Fruit fly (Drosophila melanogaster) whole organism, embryonic: ENCODE data around the gene asp.

Experiments used
- Abd-B ChIP-seq: fragments of 200-800 bp; sonication (Bioruptor generic); optimal IDR thresholded peaks from 2 replicates; lab custom pipeline; 2018; ENCODE audit warnings: missing biosample characterization, mild to moderate bottlenecking, missing genetic modification characterization, moderate library complexity
- Antp ChIP-seq: fragments of 200-800 bp; sonication (Bioruptor generic); optimal IDR thresholded peaks from 3 replicates; lab custom pipeline; 2016; ENCODE audit warnings: missing biosample characterization, missing genetic modification characterization
- Asciz ChIP-seq: fragments of 200-800 bp; sonication (Bioruptor generic); optimal IDR thresholded peaks from 2 replicates; lab custom pipeline; 2017; ENCODE audit warnings: missing biosample characterization, mild to moderate bottlenecking, missing genetic modification characterization, missing genetic modification reagents
- Awh ChIP-seq: fragments of 200-800 bp; sonication (Bioruptor generic); IDR thresholded peaks from 2 replicates; pipeline ENCODE4, ENCODE4 v1.3.6; 2022; ENCODE audit warnings: missing biosample characterization, missing genetic modification characterization
- Bteb2 ChIP-seq: fragments of 200-800 bp; sonication (Bioruptor generic); optimal IDR thresholded peaks from 2 replicates; lab custom pipeline; 2016; ENCODE audit warnings: missing biosample characterization, missing genetic modification characterization
- CG12071 ChIP-seq: fragments of 200-800 bp; sonication (Bioruptor generic); optimal IDR thresholded peaks from 3 replicates; lab custom pipeline; 2018; ENCODE audit warnings: missing biosample characterization, mild to moderate bottlenecking, missing genetic modification characterization
- CG1233 ChIP-seq: fragments of 200-800 bp; sonication (Bioruptor generic); optimal IDR thresholded peaks from 4 replicates; lab custom pipeline; 2018; ENCODE audit warnings: missing biosample characterization, mild to moderate bottlenecking, missing genetic modification characterization
- CG12744 ChIP-seq: fragments of 200-800 bp; sonication (Bioruptor generic); optimal IDR thresholded peaks from 2 replicates; lab custom pipeline; 2016; ENCODE audit warnings: missing biosample characterization, missing genetic modification characterization
- CG1602 ChIP-seq: fragments of 200-800 bp; sonication (Bioruptor generic); optimal IDR thresholded peaks from 3 replicates; lab custom pipeline; 2016; ENCODE audit warnings: missing biosample characterization, missing genetic modification characterization
- CG17829 ChIP-seq: fragments of 200-800 bp; optimal IDR thresholded peaks from 2 replicates; lab custom pipeline; 2019; ENCODE audit warnings: missing biosample characterization, mild to moderate bottlenecking, missing genetic modification characterization, moderate library complexity
- CG18476 ChIP-seq: fragments of 200-800 bp; sonication (Bioruptor generic); optimal IDR thresholded peaks from 2 replicates; lab custom pipeline; 2016; ENCODE audit warnings: missing biosample characterization, mild to moderate bottlenecking, missing genetic modification characterization
- CG18599 ChIP-seq: fragments of 200-800 bp; sonication (Bioruptor generic); optimal IDR thresholded peaks from 3 replicates; lab custom pipeline; 2017; ENCODE audit warnings: missing biosample characterization, missing genetic modification characterization, mild to moderate bottlenecking, moderate library complexity, missing genetic modification reagents
- CG2116 ChIP-seq: fragments of 200-800 bp; sonication (Bioruptor generic); optimal IDR thresholded peaks from 3 replicates; lab custom pipeline; 2018; ENCODE audit warnings: missing biosample characterization, mild to moderate bottlenecking, missing genetic modification characterization
- CG3163 ChIP-seq: fragments of 200-800 bp; sonication (Bioruptor generic); optimal IDR thresholded peaks from 3 replicates; lab custom pipeline; 2016; ENCODE audit warnings: missing biosample characterization, missing genetic modification characterization
- CG4328 ChIP-seq: fragments of 200-800 bp; sonication (Bioruptor generic); optimal IDR thresholded peaks from 3 replicates; lab custom pipeline; 2017; ENCODE audit warnings: missing biosample characterization, missing genetic modification reagents, missing genetic modification characterization
- CG4360 ChIP-seq: fragments of 200-800 bp; sonication (Bioruptor generic); IDR thresholded peaks from 2 replicates; pipeline ENCODE4 v1.3.6; 2022; ENCODE audit warnings: missing biosample characterization, missing genetic modification characterization
- CG7928 ChIP-seq: fragments of 200-800 bp; sonication (Bioruptor generic); optimal IDR thresholded peaks from 2 replicates; lab custom pipeline; 2017; ENCODE audit warnings: missing biosample characterization, mild to moderate bottlenecking, missing genetic modification characterization
- CG8089 ChIP-seq: fragments of 200-800 bp; sonication (Bioruptor generic); optimal IDR thresholded peaks from 3 replicates; lab custom pipeline; 2016; ENCODE audit warnings: missing biosample characterization, missing genetic modification characterization
- CG9932 ChIP-seq: fragments of 200-800 bp; sonication (Bioruptor generic); IDR thresholded peaks from 2 replicates; pipeline ENCODE4 v1.3.6; 2022; ENCODE audit warnings: missing biosample characterization, missing genetic modification characterization
- CTCF ChIP-seq: fragments of 200-800 bp; sonication (Bioruptor generic); optimal IDR thresholded peaks from 2 replicates; lab custom pipeline; 2017; ENCODE audit warnings: missing biosample characterization, mild to moderate bottlenecking, missing genetic modification characterization, moderate library complexity
- D19B ChIP-seq: fragments of 200-800 bp; sonication (Bioruptor generic); optimal IDR thresholded peaks from 2 replicates; lab custom pipeline; 2017; ENCODE audit warnings: missing biosample characterization, mild to moderate bottlenecking, missing genetic modification characterization
- Dip3 ChIP-seq: fragments of 200-800 bp; sonication (Bioruptor generic); optimal IDR thresholded peaks from 3 replicates; lab custom pipeline; 2016; ENCODE audit warnings: missing biosample characterization, missing genetic modification characterization
- Eip74EF ChIP-seq, 2 experiments: fragments of 200-800 bp in 1 of 2; fragments of >200 bp in 1 of 2; sonication (Bioruptor generic) in 1 of 2; optimal IDR thresholded peaks; 2 replicates each; lab custom pipeline; 2017 to 2019; ENCODE audit warnings: missing biosample characterization in 2 of 2, missing genetic modification characterization in 2 of 2, mild to moderate bottlenecking in 1 of 2, moderate library complexity in 1 of 2
- Gsc ChIP-seq: fragments of 200-800 bp; sonication (Bioruptor generic); IDR thresholded peaks from 2 replicates; pipeline ENCODE4 v1.3.6; 2022; ENCODE audit warnings: missing biosample characterization, missing genetic modification characterization
- Hand ChIP-seq: fragments of 200-800 bp; sonication (Bioruptor generic); optimal IDR thresholded peaks from 2 replicates; lab custom pipeline; 2017; ENCODE audit warnings: mild to moderate bottlenecking, missing biosample characterization, missing genetic modification reagents, missing genetic modification characterization
- Hr3 ChIP-seq: fragments of 200-800 bp; sonication (Bioruptor generic); optimal IDR thresholded peaks from 3 replicates; lab custom pipeline; 2016; ENCODE audit warnings: missing biosample characterization, missing genetic modification characterization
- Max ChIP-seq: fragments of 200-800 bp; sonication (Bioruptor generic); optimal IDR thresholded peaks from 2 replicates; lab custom pipeline; 2016; ENCODE audit warnings: missing biosample characterization, mild to moderate bottlenecking, missing genetic modification characterization
- ase ChIP-seq: fragments of 200-800 bp; sonication (Bioruptor generic); IDR thresholded peaks from 3 replicates; pipeline ENCODE4 v1.3.6; 2022; ENCODE audit warnings: missing biosample characterization, missing genetic modification characterization
- az2 ChIP-seq: fragments of 200-800 bp; sonication (Bioruptor generic); optimal IDR thresholded peaks from 3 replicates; lab custom pipeline; 2016; ENCODE audit warnings: missing biosample characterization, missing genetic modification characterization
- cad ChIP-seq: fragments of >200 bp; optimal IDR thresholded peaks from 2 replicates; lab custom pipeline; 2017; ENCODE audit warnings: missing biosample characterization, missing genetic modification characterization
- crol ChIP-seq: fragments of 200-800 bp; sonication (Bioruptor generic); IDR thresholded peaks from 2 replicates; pipeline ENCODE4 v1.3.6; 2022; ENCODE audit warnings: missing biosample characterization, missing genetic modification characterization
- crp ChIP-seq, 2 experiments: fragments of 200-800 bp; sonication (Bioruptor generic); optimal IDR thresholded peaks; 2 replicates in 1 of 2; 3 replicates in 1 of 2; lab custom pipeline; 2017; ENCODE audit warnings: missing biosample characterization in 2 of 2, missing genetic modification characterization in 2 of 2, mild to moderate bottlenecking in 1 of 2, moderate library complexity in 1 of 2
- dmrt99B ChIP-seq: fragments of 200-800 bp; sonication (Bioruptor generic); optimal IDR thresholded peaks from 2 replicates; lab custom pipeline; 2018; ENCODE audit warnings: missing biosample characterization, mild to moderate bottlenecking, missing genetic modification characterization, moderate library complexity
- eve ChIP-seq, 2 experiments: fragments of >200 bp; optimal IDR thresholded peaks; 2 replicates each; lab custom pipeline; 2017; ENCODE audit warnings: missing biosample characterization in 2 of 2, missing genetic modification characterization in 2 of 2
- gem ChIP-seq: fragments of 200-800 bp; sonication (Bioruptor generic); optimal IDR thresholded peaks from 2 replicates; lab custom pipeline; 2019; ENCODE audit warnings: missing biosample characterization, mild to moderate bottlenecking, missing genetic modification characterization, moderate library complexity
- grn ChIP-seq: fragments of 200-800 bp; sonication (Bioruptor generic); optimal IDR thresholded peaks from 3 replicates; lab custom pipeline; 2017; ENCODE audit warnings: missing biosample characterization, missing genetic modification characterization
- gro ChIP-seq: fragments of 200-800 bp; sonication (Bioruptor generic); optimal IDR thresholded peaks from 2 replicates; lab custom pipeline; 2016; ENCODE audit warnings: missing biosample characterization, missing genetic modification characterization
- her ChIP-seq: fragments of 200-800 bp; sonication (Bioruptor generic); optimal IDR thresholded peaks from 2 replicates; lab custom pipeline; 2016; ENCODE audit warnings: missing biosample characterization, missing genetic modification characterization
- knrl ChIP-seq: fragments of 200-800 bp; sonication (Bioruptor generic); IDR thresholded peaks from 3 replicates; pipeline ENCODE4 v1.3.6; 2022; ENCODE audit warnings: missing biosample characterization, missing genetic modification characterization; ENCODE audit not compliant: partially characterized antibody
- peb ChIP-seq: fragments of 200-800 bp; sonication (Bioruptor generic); IDR thresholded peaks from 2 replicates; pipeline ENCODE4 v1.3.6; 2022; ENCODE audit warnings: missing biosample characterization, missing genetic modification characterization
- phol ChIP-seq: fragments of 200-800 bp; sonication (Bioruptor generic); optimal IDR thresholded peaks from 3 replicates; lab custom pipeline; 2018; ENCODE audit warnings: missing biosample characterization, mild to moderate bottlenecking, missing genetic modification characterization, moderate library complexity
- prd ChIP-seq, 3 experiments: fragments of >200 bp in 2 of 3; fragments of 200-800 bp in 1 of 3; sonication (Bioruptor generic) in 1 of 3; optimal IDR thresholded peaks in 2 of 3; IDR thresholded peaks in 1 of 3; 2 replicates in 2 of 3; 3 replicates in 1 of 3; pipeline versions ENCODE4 v1.3.6 to Lab custom; 2017 to 2022; ENCODE audit warnings: missing biosample characterization in 1 of 3, missing genetic modification characterization in 1 of 3
- repo ChIP-seq: fragments of 200-800 bp; sonication (Bioruptor generic); optimal IDR thresholded peaks from 2 replicates; lab custom pipeline; 2016; ENCODE audit warnings: missing biosample characterization, missing genetic modification characterization
- salm ChIP-seq: fragments of 200-800 bp; sonication (Bioruptor generic); optimal IDR thresholded peaks from 2 replicates; lab custom pipeline; 2018; ENCODE audit warnings: missing biosample characterization, mild to moderate bottlenecking, missing genetic modification characterization
- sisA ChIP-seq: fragments of 200-800 bp; sonication (Bioruptor generic); IDR thresholded peaks from 2 replicates; pipeline ENCODE4 v1.3.6; 2022; ENCODE audit warnings: missing biosample characterization, missing genetic modification characterization
- so ChIP-seq: fragments of 200-800 bp; sonication (Bioruptor generic); IDR thresholded peaks from 3 replicates; pipeline ENCODE4 v1.3.6; 2022; ENCODE audit warnings: missing biosample characterization, missing genetic modification characterization
- wor ChIP-seq: fragments of 200-800 bp; sonication (Bioruptor generic); IDR thresholded peaks from 2 replicates; pipeline ENCODE4 v1.3.6; 2022; ENCODE audit warnings: missing biosample characterization, missing genetic modification characterization
- yki ChIP-seq: fragments of >200 bp; optimal IDR thresholded peaks from 3 replicates; lab custom pipeline; 2018

The asp gene

DNA sequence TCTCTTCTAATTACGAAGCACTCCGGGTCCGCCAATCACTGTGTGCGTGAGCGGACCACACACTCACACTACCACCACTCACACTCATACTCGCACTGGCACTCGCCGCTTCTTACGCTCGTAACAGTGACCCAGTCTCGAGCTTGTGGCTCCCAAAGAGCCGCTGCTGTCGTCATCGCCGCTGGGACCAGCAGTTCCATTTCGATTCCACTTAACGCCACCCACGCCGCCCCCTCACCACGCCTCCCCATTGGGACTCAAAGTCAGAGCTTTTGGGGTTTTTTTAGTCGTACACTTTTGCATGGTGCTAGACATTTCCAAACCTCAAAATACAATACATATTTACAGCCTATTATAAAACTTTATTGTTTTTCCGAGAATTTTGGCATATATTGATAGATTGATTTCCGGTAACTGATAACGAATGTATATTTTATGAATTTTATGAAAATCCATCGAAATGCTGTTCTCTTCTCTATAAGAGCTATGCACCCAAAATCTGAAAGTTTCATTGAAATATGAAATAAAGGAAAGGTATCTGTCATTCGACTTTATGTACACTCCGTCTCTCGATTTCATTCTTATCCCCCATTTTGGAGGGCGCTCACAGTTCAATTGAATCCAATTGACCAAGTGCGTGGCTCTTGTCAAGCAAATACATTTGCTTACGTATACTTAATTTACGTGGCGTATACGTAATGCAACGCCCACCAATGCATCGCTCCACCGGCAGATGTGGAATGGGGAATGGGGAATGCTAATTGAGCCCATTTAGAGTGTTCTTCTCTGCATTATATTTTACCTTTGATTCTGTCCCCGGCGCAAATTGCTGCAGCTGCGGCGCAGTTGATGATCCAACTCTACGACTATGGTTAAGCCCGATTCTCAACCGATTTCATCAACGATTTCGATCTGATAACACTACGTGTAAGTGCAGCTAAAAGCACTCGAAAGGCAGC is 17.9 kb downstream of the asp start, which contains the start of gene CG42331 (continued):
- TF ChIP-seq Hr3 (GFP tag; lab: Kevin White, UChicago): peak; percentile 46
- TF ChIP-seq crp (GFP tag; optimal IDR thresholded peaks at IDR 0.05; lab: Kevin White, UChicago): no peak
- TF ChIP-seq Dip3 (GFP tag; lab: Kevin White, UChicago): peak; percentile 46
- TF ChIP-seq Gsc (GFP tag; lab: Robert Waterston, UW): no peak
- peak; percentile 84 for TF ChIP-seq dmrt99B (tag; lab: Kevin White, UChicago)
- TF ChIP-seq az2 (GFP tag; lab: Kevin White, UChicago): peak; percentile 32
- TF ChIP-seq knrl (GFP tag; lab: Robert Waterston, UW): no peak
- peak; percentile 11 for TF ChIP-seq CG12744 (GFP tag; lab: Kevin White, UChicago)
- TF ChIP-seq CG4328 (GFP tag; lab: Kevin White, UChicago): peak; percentile 9
- TF ChIP-seq CG9932 (GFP tag; lab: Robert Waterston, UW): 0 out of 2 replicates have a peak, but pooled peaks have one; percentile 6
- no peak for TF ChIP-seq CG18476 (GFP tag; lab: Kevin White, UChicago)
- no peak for TF ChIP-seq gro
- TF ChIP-seq repo (GFP tag; lab: Kevin White, UChicago): no peak
- TF ChIP-seq CG17829 (tag; lab: Kevin White, UChicago): peak; percentile 42
- TF ChIP-seq wor: 0 out of 2 replicates have a peak, but pooled peaks have one; percentile 15
- peak; percentile 45 for TF ChIP-seq her (GFP tag; lab: Kevin White, UChicago)
- peak; percentile 61 for TF ChIP-seq D19B
- no peak for TF ChIP-seq prd (optimal IDR thresholded peaks at IDR 0.05; lab: Kevin White, UChicago)
- TF ChIP-seq prd (GFP tag; IDR thresholded peaks at IDR 0.05; lab: Robert Waterston, UW): 0 out of 3 replicates have a peak, but pooled peaks have one; percentile 38
- TF ChIP-seq phol (tag; lab: Kevin White, UChicago): peak; percentile 71
- no peak for TF ChIP-seq CG8089 (GFP tag; lab: Kevin White, UChicago)
- TF ChIP-seq Asciz (GFP tag; lab: Kevin White, UChicago): peak; percentile 63
- TF ChIP-seq salm (tag; lab: Kevin White, UChicago): peak; percentile 52
- TF ChIP-seq Eip74EF (GFP tag; optimal IDR thresholded peaks at IDR 0.05; lab: Kevin White, UChicago): peak in 1 of 2 experiments; percentile 77
- TF ChIP-seq CG2116 (GFP tag; lab: Kevin White, UChicago): peak; percentile 23
- TF ChIP-seq Hand (GFP tag; lab: Kevin White, UChicago): peak; percentile 28
- no peak for TF ChIP-seq Awh
- TF ChIP-seq CG18599 (GFP tag; lab: Kevin White, UChicago): peak; percentile 68
- TF ChIP-seq so (GFP tag; lab: Robert Waterston, UW): peak; percentile 35; the same call in 1 of the 3 replicates
- TF ChIP-seq CG3163 (GFP tag; lab: Kevin White, UChicago): peak; percentile 16
- peak in 1 of 2 experiments; percentile 61 for TF ChIP-seq eve (GFP tag; optimal IDR thresholded peaks at IDR 0.05; lab: Kevin White, UChicago)
- no peak for TF ChIP-seq cad (GFP tag; lab: Kevin White, UChicago)
- TF ChIP-seq grn (GFP tag; lab: Kevin White, UChicago): peak; percentile 2
- TF ChIP-seq sisA: peak; percentile 51
- 0 out of 2 replicates have a peak, but pooled peaks have one; percentile 14 for TF ChIP-seq CG4360 (GFP tag; lab: Robert Waterston, UW)
- peak; percentile 39 for TF ChIP-seq Antp
- peak; percentile 51 for TF ChIP-seq Bteb2 (GFP tag; lab: Kevin White, UChicago)
- TF ChIP-seq crol: peak; percentile 89
- TF ChIP-seq yki (lab: Kevin White, UChicago): no peak
- TF ChIP-seq CG7928 (GFP tag; lab: Kevin White, UChicago): no peak
- peak; percentile 18 for TF ChIP-seq CG12071 (GFP tag; lab: Kevin White, UChicago)
- peak; percentile 16 for TF ChIP-seq CG1602 (GFP tag; lab: Kevin White, UChicago)
- TF ChIP-seq gem (tag; lab: Kevin White, UChicago): peak; percentile 86
- TF ChIP-seq CG1233 (GFP tag; lab: Kevin White, UChicago): peak; percentile 31
- TF ChIP-seq peb (GFP tag; lab: Robert Waterston, UW): no peak
- no peak for TF ChIP-seq CTCF (GFP tag; lab: Kevin White, UChicago)
- TF ChIP-seq Max (GFP tag; lab: Kevin White, UChicago): peak; percentile 27
- TF ChIP-seq Abd-B (GFP tag; lab: Kevin White, UChicago): peak; percentile 54
- TF ChIP-seq ase: peak; percentile 63; the same call in 2 of the 3 replicates
